Fruit fly (Drosophila melanogaster) whole organism, wandering third instar larva: ENCODE data around the gene crm.

ENCODE experiments used
- Abd-B ChIP-seq: fragments of >200 bp; optimal IDR thresholded peaks from 2 replicates; lab custom pipeline; 2017; ENCODE audit warnings: missing biosample characterization, missing genetic modification characterization
- CG32264 ChIP-seq: fragments of 200-800 bp; sonication (Bioruptor generic); optimal IDR thresholded peaks from 2 replicates; lab custom pipeline; 2016; ENCODE audit warnings: missing biosample characterization, missing genetic modification characterization
- Hr83 ChIP-seq: fragments of 200-300 bp; sonication (Bioruptor generic); optimal IDR thresholded peaks from 2 replicates; lab custom pipeline; 2016; ENCODE audit warnings: missing biosample characterization, mild to moderate bottlenecking, missing genetic modification characterization, moderate library complexity; ENCODE audit not compliant: poor library complexity, severe bottlenecking
- Jra ChIP-seq: sonication (Bioruptor generic); optimal IDR thresholded peaks from 2 replicates; lab custom pipeline; 2016; ENCODE audit warnings: missing biosample characterization, missing genetic modification characterization
- Myc ChIP-seq: fragments of >200 bp; optimal IDR thresholded peaks from 2 replicates; lab custom pipeline; 2017
- br ChIP-seq: fragments of 200-800 bp; sonication (Bioruptor generic); optimal IDR thresholded peaks from 2 replicates; lab custom pipeline; 2016; ENCODE audit warnings: missing biosample characterization, missing genetic modification characterization
- brk ChIP-seq: fragments of 200-800 bp; sonication (Bioruptor generic); optimal IDR thresholded peaks from 2 replicates; lab custom pipeline; 2016; ENCODE audit warnings: missing biosample characterization, mild to moderate bottlenecking, missing genetic modification characterization
- dl ChIP-seq, 2 experiments: fragments of 175-275, 200-275 bp in 1 of 2; fragments of 200-275 bp in 1 of 2; sonication (Bioruptor generic); optimal IDR thresholded peaks; lab custom pipeline; 2018; ENCODE audit warnings: mild to moderate bottlenecking in 2 of 2, missing biosample characterization in 2 of 2, missing genetic modification characterization in 2 of 2, moderate library complexity in 2 of 2; ENCODE audit not compliant: partially characterized antibody in 2 of 2, insufficient read depth in 1 of 2
- fru ChIP-seq: fragments of 200-800 bp; sonication (Bioruptor generic); optimal IDR thresholded peaks from 3 replicates; lab custom pipeline; 2016; ENCODE audit warnings: missing biosample characterization, mild to moderate bottlenecking, missing genetic modification characterization
- h ChIP-seq: fragments of 200-800 bp; sonication (Bioruptor generic); optimal IDR thresholded peaks from 3 replicates; lab custom pipeline; 2016; ENCODE audit warnings: missing biosample characterization, mild to moderate bottlenecking, missing genetic modification characterization
- lola ChIP-seq: fragments of >200 bp; optimal IDR thresholded peaks from 2 replicates; lab custom pipeline; 2017; ENCODE audit warnings: missing biosample characterization, missing genetic modification characterization
- psq ChIP-seq: fragments of 200-800 bp; sonication (Bioruptor generic); optimal IDR thresholded peaks from 3 replicates; lab custom pipeline; 2017; ENCODE audit warnings: missing biosample characterization, mild to moderate bottlenecking, missing genetic modification characterization, moderate library complexity

- no peak for TF ChIP-seq Myc (lab: Kevin White, UChicago)
- TF ChIP-seq lola = no peak
- TF ChIP-seq h (GFP tag; lab: Kevin White, UChicago) = no peak
- TF ChIP-seq Jra (GFP tag; lab: Kevin White, UChicago) = no peak
- TF ChIP-seq Hr83 (GFP tag; lab: Kevin White, UChicago) = no peak
- no peak for TF ChIP-seq Abd-B (GFP tag; lab: Kevin White, UChicago)
- no peak for TF ChIP-seq fru
- TF ChIP-seq psq (GFP tag; lab: Kevin White, UChicago) = no peak
- TF ChIP-seq CG32264 (GFP tag; lab: Kevin White, UChicago) = no peak
- TF ChIP-seq br (GFP tag; lab: Kevin White, UChicago) = no peak
- TF ChIP-seq dl (GFP tag; optimal IDR thresholded peaks at IDR 0.05; lab: Kevin White, UChicago; ENCODE audit: insufficient read depth in 1 of 2, partially characterized antibody in 2 of 2) = no peak
- no peak for TF ChIP-seq brk (GFP tag; lab: Kevin White, UChicago)
These were observed 31.0 kb downstream of the crm start, which contains the start of gene CG2680 for dm6 chrX:2707377-2708090.
